Fruit fly (Drosophila melanogaster) whole organism, embryonic: ENCODE results near the gene eIF4A.

Experiments used
- BEAF-32 ChIP-seq: fragments of 200-800 bp; sonication (Bioruptor generic); optimal IDR thresholded peaks from 3 replicates; lab custom pipeline; 2017; ENCODE audit warnings: missing biosample characterization, missing genetic modification characterization, mild to moderate bottlenecking, moderate library complexity, missing genetic modification reagents
- CG10209 ChIP-seq: fragments of 200-800 bp; sonication (Bioruptor generic); optimal IDR thresholded peaks from 3 replicates; lab custom pipeline; 2017; ENCODE audit warnings: missing biosample characterization, mild to moderate bottlenecking, missing genetic modification characterization, missing genetic modification reagents
- CG12104 ChIP-seq: fragments of 200-800 bp; sonication (Bioruptor generic); optimal IDR thresholded peaks from 3 replicates; lab custom pipeline; 2016; ENCODE audit warnings: missing biosample characterization, missing genetic modification characterization
- CG12155 ChIP-seq: fragments of 200-800 bp; sonication (Bioruptor generic); optimal IDR thresholded peaks from 3 replicates; lab custom pipeline; 2016; ENCODE audit warnings: missing biosample characterization, missing genetic modification characterization
- CG12744 ChIP-seq: fragments of 200-800 bp; sonication (Bioruptor generic); optimal IDR thresholded peaks from 2 replicates; lab custom pipeline; 2016; ENCODE audit warnings: missing biosample characterization, missing genetic modification characterization
- CG13123 ChIP-seq: fragments of 200-800 bp; sonication (Bioruptor generic); optimal IDR thresholded peaks from 2 replicates; lab custom pipeline; 2016; ENCODE audit warnings: missing biosample characterization, missing genetic modification characterization
- CG13296 ChIP-seq: fragments of 200-800 bp; sonication (Bioruptor generic); optimal IDR thresholded peaks from 3 replicates; lab custom pipeline; 2018; ENCODE audit warnings: missing biosample characterization, mild to moderate bottlenecking, missing genetic modification characterization
- CG14667 ChIP-seq: fragments of 200-800 bp; sonication (Bioruptor generic); IDR thresholded peaks from 2 replicates; pipeline ENCODE4 v1.3.6; 2022; ENCODE audit warnings: missing biosample characterization, missing genetic modification characterization
- CG15011 ChIP-seq: fragments of 200-800 bp; sonication (Bioruptor generic); optimal IDR thresholded peaks from 3 replicates; lab custom pipeline; 2018; ENCODE audit warnings: missing biosample characterization, mild to moderate bottlenecking, missing genetic modification characterization
- CG15073 ChIP-seq: fragments of 200-800 bp; sonication (Bioruptor generic); optimal IDR thresholded peaks from 2 replicates; lab custom pipeline; 2016; ENCODE audit warnings: missing biosample characterization, missing genetic modification characterization
- CG1792 ChIP-seq: fragments of 200-800 bp; sonication (Bioruptor generic); optimal IDR thresholded peaks from 2 replicates; lab custom pipeline; 2016; ENCODE audit warnings: missing biosample characterization, missing genetic modification characterization
- CG2199 ChIP-seq: fragments of 200-800 bp; sonication (Bioruptor generic); IDR thresholded peaks from 3 replicates; pipeline ENCODE4 v1.3.6; 2022; ENCODE audit warnings: missing biosample characterization, missing genetic modification characterization
- CG2202 ChIP-seq: fragments of 200-800 bp; sonication (Bioruptor generic); optimal IDR thresholded peaks from 2 replicates; lab custom pipeline; 2018; ENCODE audit warnings: missing biosample characterization, mild to moderate bottlenecking, missing genetic modification characterization
- CG3065 ChIP-seq: fragments of 200-800 bp; sonication (Bioruptor generic); optimal IDR thresholded peaks from 2 replicates; lab custom pipeline; 2016; ENCODE audit warnings: missing biosample characterization, missing genetic modification characterization
- CG32532 ChIP-seq: fragments of 200-800 bp; sonication (Bioruptor generic); IDR thresholded peaks from 2 replicates; pipeline ENCODE4 v1.3.6; 2022; ENCODE audit warnings: missing biosample characterization, missing genetic modification characterization
- CG3281 ChIP-seq: fragments of 200-800 bp; sonication (Bioruptor generic); optimal IDR thresholded peaks from 3 replicates; lab custom pipeline; 2017; ENCODE audit warnings: missing biosample characterization, mild to moderate bottlenecking, missing genetic modification characterization
- CG4707 ChIP-seq: fragments of 200-800 bp; sonication (Bioruptor generic); optimal IDR thresholded peaks from 2 replicates; lab custom pipeline; 2018; ENCODE audit warnings: missing biosample characterization, mild to moderate bottlenecking, missing genetic modification characterization, moderate library complexity
- CG4854 ChIP-seq: fragments of 200-800 bp; sonication (Bioruptor generic); optimal IDR thresholded peaks from 2 replicates; lab custom pipeline; 2016; ENCODE audit warnings: missing biosample characterization, missing genetic modification characterization, inconsistent platforms
- CG5180 ChIP-seq: fragments of 200-800 bp; sonication (Bioruptor generic); optimal IDR thresholded peaks from 3 replicates; lab custom pipeline; 2017; ENCODE audit warnings: missing biosample characterization, missing genetic modification characterization, mild to moderate bottlenecking, moderate library complexity, missing genetic modification reagents
- CG6254 ChIP-seq: fragments of 200-800 bp; sonication (Bioruptor generic); optimal IDR thresholded peaks from 3 replicates; lab custom pipeline; 2017; ENCODE audit warnings: mild to moderate bottlenecking, missing biosample characterization, missing genetic modification reagents, missing genetic modification characterization
- CG7357 ChIP-seq: fragments of 200-800 bp; sonication (Bioruptor generic); IDR thresholded peaks from 3 replicates; pipeline ENCODE4 v1.3.6; 2022; ENCODE audit warnings: missing biosample characterization, missing genetic modification characterization
- CG8924 ChIP-seq: fragments of 200-800 bp; optimal IDR thresholded peaks from 3 replicates; lab custom pipeline; 2019; ENCODE audit warnings: missing biosample characterization, mild to moderate bottlenecking, missing genetic modification characterization, moderate library complexity
- Doc3 ChIP-seq: fragments of 200-800 bp; sonication (Bioruptor generic); IDR thresholded peaks from 3 replicates; pipeline ENCODE4 v1.3.6; 2022; ENCODE audit warnings: missing biosample characterization, missing genetic modification characterization; ENCODE audit not compliant: partially characterized antibody
- HLHmδ ChIP-seq: fragments of 200-800 bp; sonication (Bioruptor generic); optimal IDR thresholded peaks from 2 replicates; lab custom pipeline; 2018; ENCODE audit warnings: missing biosample characterization, mild to moderate bottlenecking, missing genetic modification characterization, moderate library complexity
- Hand ChIP-seq: fragments of 200-800 bp; sonication (Bioruptor generic); optimal IDR thresholded peaks from 2 replicates; lab custom pipeline; 2017; ENCODE audit warnings: mild to moderate bottlenecking, missing biosample characterization, missing genetic modification reagents, missing genetic modification characterization
- HmgZ ChIP-seq: fragments of 200-800 bp; sonication (Bioruptor generic); optimal IDR thresholded peaks from 2 replicates; lab custom pipeline; 2018; ENCODE audit warnings: missing biosample characterization, mild to moderate bottlenecking, missing genetic modification characterization
- Hr3 ChIP-seq: fragments of 200-800 bp; sonication (Bioruptor generic); optimal IDR thresholded peaks from 3 replicates; lab custom pipeline; 2016; ENCODE audit warnings: missing biosample characterization, missing genetic modification characterization
- Jarid2 ChIP-seq: fragments of 200-800 bp; sonication (Bioruptor generic); optimal IDR thresholded peaks from 3 replicates; lab custom pipeline; 2017; ENCODE audit warnings: mild to moderate bottlenecking, missing biosample characterization, missing genetic modification reagents, missing genetic modification characterization
- NK7.1 ChIP-seq: fragments of 200-800 bp; sonication (Bioruptor generic); optimal IDR thresholded peaks from 3 replicates; lab custom pipeline; 2016; ENCODE audit warnings: missing biosample characterization, missing genetic modification characterization
- Nf-YC ChIP-seq: fragments of 200-800 bp; optimal IDR thresholded peaks from 3 replicates; lab custom pipeline; 2019; ENCODE audit warnings: missing biosample characterization, mild to moderate bottlenecking, missing genetic modification characterization, moderate library complexity
- NfI ChIP-seq: fragments of 200-800 bp; sonication (Bioruptor generic); optimal IDR thresholded peaks from 3 replicates; lab custom pipeline; 2018; ENCODE audit warnings: missing biosample characterization, mild to moderate bottlenecking, missing genetic modification characterization, moderate library complexity
- Ravus ChIP-seq: fragments of 200-800 bp; sonication (Bioruptor generic); IDR thresholded peaks from 2 replicates; pipeline ENCODE4 v1.3.6; 2022; ENCODE audit warnings: missing biosample characterization, missing genetic modification characterization
- Sox102F ChIP-seq: fragments of 200-800 bp; sonication (Bioruptor generic); optimal IDR thresholded peaks from 2 replicates; lab custom pipeline; 2018; ENCODE audit warnings: missing biosample characterization, mild to moderate bottlenecking, missing genetic modification characterization, moderate library complexity
- Sry-δ ChIP-seq: fragments of 200-800 bp; sonication (Bioruptor generic); optimal IDR thresholded peaks from 2 replicates; lab custom pipeline; 2016; ENCODE audit warnings: missing biosample characterization, missing genetic modification characterization
- aop ChIP-seq: fragments of 200-800 bp; sonication (Bioruptor generic); IDR thresholded peaks from 2 replicates; pipeline ENCODE4 v1.3.6; 2022; ENCODE audit warnings: missing biosample characterization, missing genetic modification characterization
- ap ChIP-seq: fragments of 200-800 bp; sonication (Bioruptor generic); IDR thresholded peaks from 2 replicates; pipeline ENCODE4 v1.3.6; 2022; ENCODE audit warnings: missing biosample characterization, missing genetic modification characterization
- ase ChIP-seq: fragments of 200-800 bp; sonication (Bioruptor generic); IDR thresholded peaks from 3 replicates; pipeline ENCODE4 v1.3.6; 2022; ENCODE audit warnings: missing biosample characterization, missing genetic modification characterization
- az2 ChIP-seq: fragments of 200-800 bp; sonication (Bioruptor generic); optimal IDR thresholded peaks from 3 replicates; lab custom pipeline; 2016; ENCODE audit warnings: missing biosample characterization, missing genetic modification characterization
- bowl ChIP-seq: fragments of 200-800 bp; sonication (Bioruptor generic); IDR thresholded peaks from 2 replicates; pipeline ENCODE4 v1.3.6; 2022; ENCODE audit warnings: missing biosample characterization, missing genetic modification characterization
- chn ChIP-seq: fragments of 200-800 bp; sonication (Bioruptor generic); optimal IDR thresholded peaks from 2 replicates; lab custom pipeline; 2016; ENCODE audit warnings: missing biosample characterization, missing genetic modification characterization
- emc ChIP-seq: fragments of 200-800 bp; sonication (Bioruptor generic); optimal IDR thresholded peaks from 2 replicates; lab custom pipeline; 2016; ENCODE audit warnings: missing biosample characterization, missing genetic modification characterization
- fd96Cb ChIP-seq: fragments of 200-800 bp; sonication (Bioruptor generic); optimal IDR thresholded peaks from 2 replicates; lab custom pipeline; 2018; ENCODE audit warnings: missing biosample characterization, mild to moderate bottlenecking, missing genetic modification characterization, moderate library complexity
- hb ChIP-seq: fragments of 200-800 bp; sonication (Bioruptor generic); IDR thresholded peaks from 3 replicates; pipeline ENCODE4 v1.3.6; 2022; ENCODE audit warnings: missing biosample characterization, missing genetic modification characterization; ENCODE audit not compliant: partially characterized antibody
- knrl ChIP-seq: fragments of 200-800 bp; sonication (Bioruptor generic); IDR thresholded peaks from 3 replicates; pipeline ENCODE4 v1.3.6; 2022; ENCODE audit warnings: missing biosample characterization, missing genetic modification characterization; ENCODE audit not compliant: partially characterized antibody
- nom ChIP-seq: fragments of 200-800 bp; sonication (Bioruptor generic); optimal IDR thresholded peaks from 2 replicates; lab custom pipeline; 2017; ENCODE audit warnings: missing biosample characterization, missing genetic modification characterization, mild to moderate bottlenecking, moderate library complexity, missing genetic modification reagents
- pan ChIP-seq, 4 experiments: fragments of >200 bp in 3 of 4; fragments of 200-800 bp in 1 of 4; sonication (Bioruptor generic) in 1 of 4; optimal IDR thresholded peaks in 3 of 4; IDR thresholded peaks in 1 of 4; 2 replicates each; pipeline versions ENCODE4 v1.3.6 to Lab custom; 2017 to 2022; ENCODE audit warnings: missing biosample characterization in 2 of 4, missing genetic modification characterization in 2 of 4, mixed read lengths in 1 of 4
- pb ChIP-seq: fragments of 200-800 bp; sonication (Bioruptor generic); optimal IDR thresholded peaks from 3 replicates; lab custom pipeline; 2016; ENCODE audit warnings: missing biosample characterization, missing genetic modification characterization
- sna ChIP-seq: fragments of 200-800 bp; sonication (Bioruptor generic); IDR thresholded peaks from 2 replicates; pipeline ENCODE4 v1.3.6; 2022; ENCODE audit warnings: missing biosample characterization, missing genetic modification characterization; ENCODE audit not compliant: partially characterized antibody
- stwl ChIP-seq: fragments of 200-800 bp; sonication (Bioruptor generic); optimal IDR thresholded peaks from 3 replicates; lab custom pipeline; 2018; ENCODE audit warnings: missing biosample characterization, mild to moderate bottlenecking, missing genetic modification characterization, moderate library complexity
- tup ChIP-seq: fragments of 200-800 bp; sonication (Bioruptor generic); optimal IDR thresholded peaks from 2 replicates; lab custom pipeline; 2016; ENCODE audit warnings: missing biosample characterization, mild to moderate bottlenecking, missing genetic modification characterization, moderate library complexity

The eIF4A gene

dm6 chr2L:5972005-5972404 is 9.6 kb upstream of the eIF4A start (continued):
- TF ChIP-seq CG4854 (GFP tag; lab: Kevin White, UChicago) = no peak
- no peak for TF ChIP-seq Ravus (GFP tag; lab: Robert Waterston, UW)
- no peak for TF ChIP-seq knrl
- TF ChIP-seq BEAF-32 (GFP tag; lab: Kevin White, UChicago) = no peak
- TF ChIP-seq NfI (GFP tag; lab: Kevin White, UChicago) = peak; percentile 47
- TF ChIP-seq CG14667 = 0 out of 2 replicates have a peak, but pooled peaks have one; percentile 30
- TF ChIP-seq Sox102F (GFP tag; lab: Kevin White, UChicago) = peak; percentile 66
- TF ChIP-seq CG5180 (GFP tag; lab: Kevin White, UChicago) = no peak
- TF ChIP-seq CG15073 (GFP tag; lab: Kevin White, UChicago) = no peak
- peak; percentile 16 for TF ChIP-seq az2 (GFP tag; lab: Kevin White, UChicago)
- TF ChIP-seq CG13123 (GFP tag; lab: Kevin White, UChicago) = no peak
- TF ChIP-seq nom (GFP tag; lab: Kevin White, UChicago) = no peak
- TF ChIP-seq sna = no peak
- peak; percentile 17 for TF ChIP-seq HmgZ
- peak; percentile 51; the same call in 1 of the 2 replicates for TF ChIP-seq CG32532
- no peak for TF ChIP-seq CG12104
- TF ChIP-seq CG2202 (tag; lab: Kevin White, UChicago) = no peak
- TF ChIP-seq CG12155 (GFP tag; lab: Kevin White, UChicago) = peak; percentile 21
- TF ChIP-seq Jarid2 (GFP tag; lab: Kevin White, UChicago) = no peak
- TF ChIP-seq Hand (GFP tag; lab: Kevin White, UChicago) = no peak
- TF ChIP-seq hb (GFP tag; lab: Robert Waterston, UW) = no peak
- TF ChIP-seq CG7357 (GFP tag; lab: Robert Waterston, UW) = no peak
- no peak for TF ChIP-seq CG1792 (GFP tag; lab: Kevin White, UChicago)
- TF ChIP-seq CG3281 (GFP tag; lab: Kevin White, UChicago) = peak; percentile 4
- no peak for TF ChIP-seq Hr3 (GFP tag; lab: Kevin White, UChicago)
- TF ChIP-seq chn (GFP tag; lab: Kevin White, UChicago) = peak; percentile 5
- no peak for TF ChIP-seq CG15011
- no peak for TF ChIP-seq CG13296
- TF ChIP-seq fd96Cb = peak; percentile 23
- TF ChIP-seq emc (GFP tag; lab: Kevin White, UChicago) = no peak
- no peak for TF ChIP-seq HLHmδ
- TF ChIP-seq pan (optimal IDR thresholded peaks at IDR 0.05; lab: Kevin White, UChicago) = no peak
- peak in 1 of 2 experiments; percentile 17 for TF ChIP-seq pan (GFP tag; optimal IDR thresholded peaks at IDR 0.05 in 1 of 2, IDR thresholded peaks at IDR 0.05 in 1 of 2)
- TF ChIP-seq Sry-δ = no peak
- TF ChIP-seq CG3065 = no peak
- no peak for TF ChIP-seq NK7.1
- TF ChIP-seq ap (GFP tag; lab: Robert Waterston, UW) = no peak
- TF ChIP-seq Doc3 = no peak
- TF ChIP-seq CG8924 (tag; lab: Kevin White, UChicago) = no peak
- no peak for TF ChIP-seq Nf-YC (tag; lab: Kevin White, UChicago)
- TF ChIP-seq bowl (GFP tag; lab: Robert Waterston, UW) = no peak
- no peak for TF ChIP-seq CG12744 (GFP tag; lab: Kevin White, UChicago)
- no peak for TF ChIP-seq tup (GFP tag; lab: Kevin White, UChicago)
- no peak for TF ChIP-seq CG2199 (GFP tag; lab: Robert Waterston, UW)
- TF ChIP-seq stwl (tag; lab: Kevin White, UChicago) = no peak
- TF ChIP-seq aop = no peak
- TF ChIP-seq pb (GFP tag; lab: Kevin White, UChicago) = no peak
- TF ChIP-seq CG10209 (GFP tag; lab: Kevin White, UChicago) = peak; percentile 51
- TF ChIP-seq ase (GFP tag; lab: Robert Waterston, UW) = no peak
- TF ChIP-seq CG4707 (GFP tag; lab: Kevin White, UChicago) = no peak
- TF ChIP-seq CG6254 (GFP tag; lab: Kevin White, UChicago) = no peak
